Worm (Caenorhabditis elegans) whole organism, L3 larva: ENCODE measurements around the gene C05D12.2.

Experiments
- R02D3.7 ChIP-seq: fragments of 150-350 bp; optimal IDR thresholded peaks from 2 replicates; lab custom pipeline; 2014; ENCODE audit warnings: missing biosample characterization, missing genetic modification characterization
- ZK546.5 ChIP-seq: sonication (generic microtip); optimal IDR thresholded peaks from 2 replicates; lab custom pipeline; 2017; ENCODE audit warnings: missing biosample characterization, missing genetic modification characterization
- aly-2 ChIP-seq: fragments of 150-350 bp; optimal IDR thresholded peaks from 2 replicates; lab custom pipeline; 2014; ENCODE audit warnings: missing biosample characterization, missing genetic modification characterization
- ama-1 ChIP-seq: fragments of 150-350 bp; optimal IDR thresholded peaks from 2 replicates; lab custom pipeline; 2018
- ceh-16 ChIP-seq: sonication (generic microtip); optimal IDR thresholded peaks from 2 replicates; lab custom pipeline; 2017; ENCODE audit warnings: missing biosample characterization, missing genetic modification characterization
- ceh-28 ChIP-seq: fragments of 150-350 bp; optimal IDR thresholded peaks from 2 replicates; lab custom pipeline; 2014; ENCODE audit warnings: missing biosample characterization, missing genetic modification reagents, missing genetic modification characterization
- ceh-82 ChIP-seq: fragments of 150-350 bp; optimal IDR thresholded peaks from 2 replicates; lab custom pipeline; 2014; ENCODE audit warnings: missing biosample characterization, missing genetic modification characterization
- daf-12 ChIP-seq: fragments of 150-350 bp; optimal IDR thresholded peaks from 2 replicates; lab custom pipeline; 2014; ENCODE audit warnings: missing biosample characterization, missing genetic modification reagents, missing genetic modification characterization
- egl-27 ChIP-seq: sonication (generic microtip); optimal IDR thresholded peaks from 4 replicates; lab custom pipeline; 2017; ENCODE audit warnings: missing biosample characterization, missing genetic modification reagents, missing genetic modification characterization
- egl-5 ChIP-seq: fragments of 150-350 bp; optimal IDR thresholded peaks from 2 replicates; lab custom pipeline; 2017; ENCODE audit warnings: missing biosample characterization, missing genetic modification reagents, missing genetic modification characterization, inconsistent platforms
- elt-1 ChIP-seq: fragments of 150-350 bp; optimal IDR thresholded peaks from 2 replicates; lab custom pipeline; 2014; ENCODE audit warnings: missing biosample characterization, missing genetic modification characterization
- elt-2 ChIP-seq: sonication (generic microtip); optimal IDR thresholded peaks from 2 replicates; lab custom pipeline; 2016; ENCODE audit warnings: missing genetic modification reagents, mild to moderate bottlenecking, missing genetic modification characterization, missing compliant biosample characterization
- eor-1 ChIP-seq, 2 experiments: fragments of 150-350 bp; optimal IDR thresholded peaks; 2 replicates each; lab custom pipeline; 2014 to 2018; ENCODE audit warnings: missing biosample characterization in 2 of 2, missing genetic modification characterization in 2 of 2
- fkh-10 ChIP-seq: sonication (generic microtip); optimal IDR thresholded peaks from 2 replicates; lab custom pipeline; 2017; ENCODE audit warnings: missing biosample characterization, missing genetic modification reagents, missing genetic modification characterization
- fkh-2 ChIP-seq: fragments of 150-350 bp; optimal IDR thresholded peaks from 2 replicates; lab custom pipeline; 2014; ENCODE audit warnings: missing biosample characterization, missing genetic modification reagents, missing genetic modification characterization
- fos-1 ChIP-seq: fragments of 150-350 bp; optimal IDR thresholded peaks from 2 replicates; lab custom pipeline; 2014; ENCODE audit warnings: missing biosample characterization, missing genetic modification characterization
- hmg-11 ChIP-seq: sonication (generic microtip); optimal IDR thresholded peaks from 2 replicates; lab custom pipeline; 2016; ENCODE audit warnings: missing genetic modification characterization, missing compliant biosample characterization
- jun-1 ChIP-seq: fragments of 150-350 bp; optimal IDR thresholded peaks from 2 replicates; lab custom pipeline; 2014; ENCODE audit warnings: missing biosample characterization, missing genetic modification reagents, missing genetic modification characterization
- lin-15B ChIP-seq: fragments of 150-350 bp; optimal IDR thresholded peaks from 2 replicates; lab custom pipeline; 2014; ENCODE audit warnings: missing biosample characterization, missing genetic modification characterization
- lin-39 ChIP-seq: fragments of 150-350 bp; optimal IDR thresholded peaks from 2 replicates; lab custom pipeline; 2018; ENCODE audit warnings: missing biosample characterization, missing genetic modification reagents, missing genetic modification characterization
- lsy-12 ChIP-seq: sonication (generic microtip); optimal IDR thresholded peaks from 2 replicates; lab custom pipeline; 2016; ENCODE audit warnings: mild to moderate bottlenecking, missing genetic modification characterization, missing compliant biosample characterization
- mdl-1 ChIP-seq: fragments of 150-350 bp; optimal IDR thresholded peaks from 2 replicates; lab custom pipeline; 2014; ENCODE audit warnings: missing biosample characterization, missing genetic modification characterization
- mml-1 ChIP-seq: fragments of 150-350 bp; sonication (generic microtip); optimal IDR thresholded peaks from 3 replicates; lab custom pipeline; 2014; ENCODE audit warnings: missing biosample characterization, missing genetic modification characterization
- nhr-11 ChIP-seq: fragments of 150-350 bp; optimal IDR thresholded peaks from 2 replicates; lab custom pipeline; 2014; ENCODE audit warnings: missing biosample characterization, missing genetic modification characterization
- nhr-12 ChIP-seq: fragments of 150-350 bp; optimal IDR thresholded peaks from 2 replicates; lab custom pipeline; 2014; ENCODE audit warnings: missing biosample characterization, missing genetic modification characterization
- nhr-23 ChIP-seq: fragments of 150-350 bp; optimal IDR thresholded peaks from 2 replicates; lab custom pipeline; 2014; ENCODE audit warnings: missing biosample characterization, missing genetic modification reagents, missing genetic modification characterization
- nhr-237 ChIP-seq: fragments of 150-350 bp; optimal IDR thresholded peaks from 2 replicates; lab custom pipeline; 2014; ENCODE audit warnings: missing biosample characterization, missing genetic modification characterization
- nhr-25 ChIP-seq: sonication (generic microtip); optimal IDR thresholded peaks from 2 replicates; lab custom pipeline; 2017; ENCODE audit warnings: missing biosample characterization, missing genetic modification characterization
- nhr-28 ChIP-seq: fragments of 150-350 bp; optimal IDR thresholded peaks from 2 replicates; lab custom pipeline; 2014; ENCODE audit warnings: missing biosample characterization, missing genetic modification characterization
- nhr-43 ChIP-seq: sonication (generic microtip); optimal IDR thresholded peaks from 2 replicates; lab custom pipeline; 2016; ENCODE audit warnings: mild to moderate bottlenecking, missing genetic modification characterization, missing compliant biosample characterization; ENCODE audit not compliant: poor library complexity, severe bottlenecking
- nhr-67 ChIP-seq: fragments of 150-350 bp; optimal IDR thresholded peaks from 2 replicates; lab custom pipeline; 2014; ENCODE audit warnings: missing biosample characterization, missing genetic modification characterization
- nhr-77 ChIP-seq: fragments of 150-350 bp; optimal IDR thresholded peaks from 2 replicates; lab custom pipeline; 2014; ENCODE audit warnings: missing biosample characterization, missing genetic modification characterization
- pha-4 ChIP-seq: fragments of 150-350 bp; optimal IDR thresholded peaks from 2 replicates; lab custom pipeline; 2014; ENCODE audit warnings: missing biosample characterization, missing genetic modification reagents, missing genetic modification characterization
- sea-2 ChIP-seq: fragments of 150-350 bp; sonication (generic microtip); optimal IDR thresholded peaks from 4 replicates; lab custom pipeline; 2014; ENCODE audit warnings: missing biosample characterization, missing genetic modification reagents, missing genetic modification characterization
- skn-1 ChIP-seq: fragments of 150-350 bp; optimal IDR thresholded peaks from 2 replicates; lab custom pipeline; 2014; ENCODE audit warnings: missing biosample characterization, missing genetic modification characterization
- snpc-4 ChIP-seq: fragments of 150-350 bp; optimal IDR thresholded peaks from 2 replicates; lab custom pipeline; 2014; ENCODE audit warnings: missing biosample characterization, missing genetic modification characterization
- tbx-2 ChIP-seq: sonication (generic microtip); optimal IDR thresholded peaks from 2 replicates; lab custom pipeline; 2016; ENCODE audit warnings: mild to moderate bottlenecking, missing genetic modification characterization, missing compliant biosample characterization
- unc-39 ChIP-seq: sonication (generic microtip); optimal IDR thresholded peaks from 4 replicates; lab custom pipeline; 2017; ENCODE audit warnings: missing biosample characterization, missing genetic modification characterization
- unc-62 ChIP-seq: fragments of 150-350 bp; sonication (generic microtip); optimal IDR thresholded peaks from 4 replicates; lab custom pipeline; 2014; ENCODE audit warnings: missing biosample characterization, missing genetic modification reagents, missing genetic modification characterization
- zag-1 ChIP-seq: fragments of 150-350 bp; optimal IDR thresholded peaks from 2 replicates; lab custom pipeline; 2014; ENCODE audit warnings: missing biosample characterization, missing genetic modification characterization
- ztf-11 ChIP-seq: fragments of 150-350 bp; optimal IDR thresholded peaks from 2 replicates; lab custom pipeline; 2014; ENCODE audit warnings: missing biosample characterization, missing genetic modification characterization
- ztf-4 ChIP-seq: fragments of 150-350 bp; optimal IDR thresholded peaks from 2 replicates; lab custom pipeline; 2014; ENCODE audit warnings: missing biosample characterization, missing genetic modification characterization

Gene C05D12.2

ce11 chrII:11384099-11384498, 34.0 kb upstream of the C05D12.2 start:
- TF ChIP-seq lsy-12 (no peak), nhr-43 (tag; lab: Kevin White, UChicago) (no peak), unc-62 (no peak), lin-15B (tag; lab: Kevin White, UChicago) (no peak), elt-2 (no peak), ZK546.5 (tag; lab: Kevin White, UChicago) (no peak), fkh-2 (tag; lab: Kevin White, UChicago) (no peak), nhr-77 (tag; lab: Kevin White, UChicago) (no peak), nhr-237 (tag; lab: Kevin White, UChicago) (no peak), mml-1 (tag; lab: Kevin White, UChicago) (no peak), egl-5 (no peak)
- TF ChIP-seq, all 47 proteins: peak for 0

- TF ChIP-seq egl-27 (tag; lab: Kevin White, UChicago) (no peak), daf-12 (no peak), ztf-11 (tag; lab: Kevin White, UChicago) (no peak)
Observed at ce11 chrII:11386950-11387349, 31.1 kb upstream of the C05D12.2 start.

- TF ChIP-seq elt-1 (tag; lab: Kevin White, UChicago), result no peak
- no peak for TF ChIP-seq ama-1
- no peak for TF ChIP-seq R02D3.7 (tag; lab: Kevin White, UChicago)
- no peak for TF ChIP-seq ceh-28
- TF ChIP-seq snpc-4, result no peak
- no peak for TF ChIP-seq nhr-28 (tag; lab: Kevin White, UChicago)
- no peak for TF ChIP-seq egl-5
- no peak for TF ChIP-seq nhr-12
- TF ChIP-seq aly-2 (tag; lab: Kevin White, UChicago), result no peak
- TF ChIP-seq nhr-23 (tag; lab: Kevin White, UChicago), result no peak
- TF ChIP-seq skn-1 (tag; lab: Kevin White, UChicago), result no peak
- no peak for TF ChIP-seq ztf-11 (tag; lab: Kevin White, UChicago)
- TF ChIP-seq elt-2, result no peak
- no peak for TF ChIP-seq lin-15B (tag; lab: Kevin White, UChicago)
- TF ChIP-seq lsy-12, result no peak
Observed at ce11 chrII:11390865-11391264, 27.2 kb upstream of the C05D12.2 start, which contains the start of gene shn-1. Gene shn-1 (minus strand): TSS chrII:11390965.

ce11 chrII:11392390-11392789, 25.7 kb upstream of the C05D12.2 start:
- TF ChIP-seq pha-4 (tag; lab: Kevin White, UChicago) (no peak), unc-39 (tag; lab: Kevin White, UChicago) (no peak), fos-1 (tag; lab: Kevin White, UChicago) (no peak), nhr-12 (no peak), ceh-16 (tag; lab: Kevin White, UChicago) (no peak), jun-1 (no peak), zag-1 (tag; lab: Kevin White, UChicago) (no peak)

- TF ChIP-seq ztf-4 (tag; lab: Kevin White, UChicago) (no peak), elt-2 (no peak), daf-12 (no peak), eor-1 (tag; optimal IDR thresholded peaks at IDR 0.05; lab: Kevin White, UChicago) (no peak), nhr-77 (tag; lab: Kevin White, UChicago) (no peak), tbx-2 (tag; lab: Kevin White, UChicago) (no peak), jun-1 (no peak), ZK546.5 (tag; lab: Kevin White, UChicago) (no peak), ceh-28 (no peak), fkh-10 (GFP tag; lab: Kevin White, UChicago) (no peak)
Observed at ce11 chrII:11393787-11394186, 24.3 kb upstream of the C05D12.2 start.

ce11 chrII:11396217-11396616, 21.9 kb upstream of the C05D12.2 start:
- TF ChIP-seq sea-2 (GFP tag; lab: Kevin White, UChicago) (no peak), ztf-4 (tag; lab: Kevin White, UChicago) (no peak), nhr-25 (no peak), hmg-11 (tag; lab: Kevin White, UChicago) (no peak), ama-1 (no peak), nhr-67 (no peak), nhr-11 (no peak), lsy-12 (no peak), nhr-23 (tag; lab: Kevin White, UChicago) (no peak), R02D3.7 (tag; lab: Kevin White, UChicago) (no peak), lin-39 (no peak), aly-2 (tag; lab: Kevin White, UChicago) (no peak), ceh-82 (tag; lab: Kevin White, UChicago) (no peak), nhr-237 (tag; lab: Kevin White, UChicago) (no peak), nhr-28 (tag; lab: Kevin White, UChicago) (no peak), elt-2 (no peak), ceh-28 (no peak), eor-1 (tag; optimal IDR thresholded peaks at IDR 0.05; lab: Kevin White, UChicago) (no peak), mdl-1 (tag; lab: Kevin White, UChicago) (no peak)
- TF ChIP-seq, all 47 proteins: peak for 0
